Fruit fly (Drosophila melanogaster): ENCODE measurements around the gene mtSSB.

DNA sequence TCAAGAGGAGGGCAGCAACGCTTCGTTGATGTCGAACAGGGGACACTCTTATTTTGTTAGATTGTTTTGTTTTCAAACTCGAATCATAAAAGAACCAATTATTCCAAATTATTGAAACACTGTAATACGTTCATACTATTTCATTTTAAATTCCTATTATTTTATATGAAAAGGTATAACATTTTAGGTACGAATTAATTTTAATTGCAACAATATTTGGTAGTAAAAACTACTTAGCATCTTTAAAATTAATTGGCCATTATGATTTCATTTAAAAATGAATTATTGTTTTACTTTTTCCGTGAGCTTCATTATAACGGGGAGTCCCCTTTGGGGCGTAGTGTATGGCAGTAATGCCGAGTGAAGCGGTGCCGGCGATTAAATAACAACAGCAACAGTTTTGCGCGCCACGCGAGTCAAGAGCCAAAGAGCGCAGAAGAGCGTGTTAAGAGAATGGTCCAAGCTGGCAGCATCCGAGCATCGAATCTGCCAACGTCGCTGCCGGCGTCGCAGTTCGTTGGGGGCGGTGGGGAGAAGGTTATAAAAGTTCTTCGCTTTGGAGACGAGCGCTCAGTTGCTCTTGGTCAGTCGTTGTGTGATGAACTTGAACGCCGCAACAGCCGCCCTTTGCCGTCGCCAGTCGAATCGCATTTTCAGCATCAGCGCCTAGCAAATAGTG lies 47.3 kb downstream of the mtSSB start:
- TF ChIP-seq pan (optimal IDR thresholded peaks at IDR 0.05) (no peak), EcR (GFP tag; optimal IDR thresholded peaks at IDR 0.05) (no peak)

Measured in whole organism.